Worm (Caenorhabditis elegans) whole organism, midembryonic: ENCODE data around the gene unc-83.

Experiments used
- T22C8.4 ChIP-seq: fragments of 200-800 bp; sonication (Bioruptor generic); IDR thresholded peaks from 2 replicates; pipeline ENCODE4 v1.3.6; 2022; ENCODE audit warnings: missing genetic modification characterization, missing compliant biosample characterization
- cog-1 ChIP-seq: sonication (generic microtip); optimal IDR thresholded peaks from 2 replicates; lab custom pipeline; 2016; ENCODE audit warnings: missing genetic modification characterization, missing compliant biosample characterization
- flt-1 ChIP-seq: fragments of 200-800 bp; sonication (Bioruptor generic); IDR thresholded peaks from 2 replicates; pipeline ENCODE4 v1.3.6; 2022; ENCODE audit warnings: missing genetic modification characterization, missing compliant biosample characterization
- klf-2 ChIP-seq: fragments of 200-800 bp; sonication (Bioruptor generic); conservative IDR thresholded peaks from 2 replicates; pipeline ENCODE4 v1.3.6; 2022; ENCODE audit warnings: missing genetic modification reagents, missing genetic modification characterization, missing compliant biosample characterization
- med-1 ChIP-seq: sonication (generic microtip); optimal IDR thresholded peaks from 2 replicates; lab custom pipeline; 2017; ENCODE audit warnings: missing genetic modification characterization, mild to moderate bottlenecking, missing compliant biosample characterization, antibody characterized with exemption, missing genetic modification reagents; ENCODE audit not compliant: insufficient read depth
- ref-1 ChIP-seq: fragments of 200-800 bp; sonication (Bioruptor generic); conservative IDR thresholded peaks from 2 replicates; pipeline ENCODE4 v1.3.6; 2022; ENCODE audit warnings: missing genetic modification reagents, missing genetic modification characterization, missing compliant biosample characterization
- tab-1 ChIP-seq: fragments of 200-800 bp; sonication (Bioruptor generic); IDR thresholded peaks from 2 replicates; pipeline ENCODE4 v1.3.6; 2022; ENCODE audit warnings: missing genetic modification characterization, missing compliant biosample characterization
- ztf-29 ChIP-seq: fragments of 200-800 bp; sonication (Bioruptor generic); IDR thresholded peaks from 2 replicates; pipeline ENCODE4 v1.3.6; 2022; ENCODE audit warnings: missing genetic modification reagents, missing genetic modification characterization, missing compliant biosample characterization

- TF ChIP-seq med-1 (GFP tag; lab: Kevin White, UChicago), result no peak
- no peak for TF ChIP-seq klf-2 (GFP tag; lab: Robert Waterston, UW)
- no peak for TF ChIP-seq tab-1 (GFP tag; lab: Robert Waterston, UW)
- no peak for TF ChIP-seq T22C8.4 (GFP tag; lab: Robert Waterston, UW)
- TF ChIP-seq ref-1 (GFP tag; lab: Robert Waterston, UW), result no peak
- TF ChIP-seq flt-1 (GFP tag; lab: Robert Waterston, UW), result no peak
- TF ChIP-seq cog-1 (tag; lab: Kevin White, UChicago), result no peak
- no peak for TF ChIP-seq ztf-29 (GFP tag; lab: Robert Waterston, UW)
Measured at ce11 chrV:6503158-6503557, 38.3 kb downstream of the unc-83 start.
